Fruit fly (Drosophila melanogaster) whole organism, embryonic: ENCODE data around the gene CG7140.

Source experiments
- Aef1 ChIP-seq: fragments of 200-800 bp; sonication (Bioruptor generic); IDR thresholded peaks from 3 replicates; pipeline ENCODE4 v1.3.6; 2022; ENCODE audit warnings: missing biosample characterization, missing genetic modification characterization
- CG10462 ChIP-seq: fragments of 200-800 bp; sonication (Bioruptor generic); optimal IDR thresholded peaks from 2 replicates; lab custom pipeline; 2016; ENCODE audit warnings: missing biosample characterization, missing genetic modification characterization
- CG11696 ChIP-seq: fragments of 200-800 bp; sonication (Bioruptor generic); IDR thresholded peaks from 2 replicates; pipeline ENCODE4 v1.3.6; 2022; ENCODE audit warnings: missing biosample characterization, missing genetic modification characterization
- CG12744 ChIP-seq: fragments of 200-800 bp; sonication (Bioruptor generic); optimal IDR thresholded peaks from 2 replicates; lab custom pipeline; 2016; ENCODE audit warnings: missing biosample characterization, missing genetic modification characterization
- CG15514 ChIP-seq: fragments of 200-800 bp; sonication (Bioruptor generic); optimal IDR thresholded peaks from 3 replicates; lab custom pipeline; 2017; ENCODE audit warnings: missing biosample characterization, missing genetic modification characterization, mild to moderate bottlenecking, moderate library complexity, missing genetic modification reagents
- CG15696 ChIP-seq: fragments of 200-800 bp; sonication (Bioruptor generic); optimal IDR thresholded peaks from 2 replicates; lab custom pipeline; 2019; ENCODE audit warnings: missing biosample characterization, mild to moderate bottlenecking, missing genetic modification characterization, moderate library complexity
- CG17802 ChIP-seq: fragments of 200-800 bp; sonication (Bioruptor generic); optimal IDR thresholded peaks from 2 replicates; lab custom pipeline; 2018; ENCODE audit warnings: missing biosample characterization, mild to moderate bottlenecking, missing genetic modification characterization, moderate library complexity
- CG18599 ChIP-seq: fragments of 200-800 bp; sonication (Bioruptor generic); optimal IDR thresholded peaks from 3 replicates; lab custom pipeline; 2017; ENCODE audit warnings: missing biosample characterization, missing genetic modification characterization, mild to moderate bottlenecking, moderate library complexity, missing genetic modification reagents
- CG32532 ChIP-seq: fragments of 200-800 bp; sonication (Bioruptor generic); IDR thresholded peaks from 2 replicates; pipeline ENCODE4 v1.3.6; 2022; ENCODE audit warnings: missing biosample characterization, missing genetic modification characterization
- CG3995 ChIP-seq: fragments of 200-800 bp; sonication (Bioruptor generic); optimal IDR thresholded peaks from 3 replicates; lab custom pipeline; 2016; ENCODE audit warnings: missing biosample characterization, missing genetic modification characterization
- CG4328 ChIP-seq: fragments of 200-800 bp; sonication (Bioruptor generic); optimal IDR thresholded peaks from 3 replicates; lab custom pipeline; 2017; ENCODE audit warnings: missing biosample characterization, missing genetic modification reagents, missing genetic modification characterization
- CG4617 ChIP-seq: fragments of 200-800 bp; sonication (Bioruptor generic); optimal IDR thresholded peaks from 3 replicates; lab custom pipeline; 2016; ENCODE audit warnings: missing biosample characterization, missing genetic modification characterization, borderline replicate concordance
- CG6272 ChIP-seq: fragments of 200-800 bp; sonication (Bioruptor generic); IDR thresholded peaks from 2 replicates; pipeline ENCODE4 v1.3.6; 2022; ENCODE audit warnings: missing biosample characterization, missing genetic modification characterization
- CG8924 ChIP-seq: fragments of 200-800 bp; optimal IDR thresholded peaks from 3 replicates; lab custom pipeline; 2019; ENCODE audit warnings: missing biosample characterization, mild to moderate bottlenecking, missing genetic modification characterization, moderate library complexity
- CG9437 ChIP-seq: fragments of 200-800 bp; sonication (Bioruptor generic); optimal IDR thresholded peaks from 2 replicates; lab custom pipeline; 2018; ENCODE audit warnings: missing biosample characterization, mild to moderate bottlenecking, missing genetic modification characterization
- CG9797 ChIP-seq: fragments of 200-800 bp; sonication (Bioruptor generic); optimal IDR thresholded peaks from 3 replicates; lab custom pipeline; 2018; ENCODE audit warnings: missing biosample characterization, mild to moderate bottlenecking, missing genetic modification characterization
- CoRest ChIP-seq: fragments of 200-800 bp; sonication (Bioruptor generic); optimal IDR thresholded peaks from 3 replicates; lab custom pipeline; 2018; ENCODE audit warnings: missing biosample characterization, mild to moderate bottlenecking, missing genetic modification characterization, moderate library complexity
- Dll ChIP-seq: fragments of 200-800 bp; sonication (Bioruptor generic); IDR thresholded peaks from 4 replicates; pipeline ENCODE4 v1.3.6; 2022; ENCODE audit warnings: missing biosample characterization, missing genetic modification characterization; ENCODE audit not compliant: partially characterized antibody
- ERR ChIP-seq: fragments of 200-800 bp; sonication (Bioruptor generic); optimal IDR thresholded peaks from 2 replicates; lab custom pipeline; 2016; ENCODE audit warnings: missing biosample characterization, missing genetic modification characterization
- Ets97D ChIP-seq: fragments of 200-800 bp; sonication (Bioruptor generic); optimal IDR thresholded peaks from 3 replicates; lab custom pipeline; 2016; ENCODE audit warnings: missing biosample characterization, missing genetic modification characterization
- GATAe ChIP-seq: fragments of 200-800 bp; sonication (Bioruptor generic); conservative IDR thresholded peaks from 2 replicates; pipeline ENCODE4 v1.3.6; 2022; ENCODE audit warnings: missing biosample characterization, missing genetic modification characterization
- HLH4C ChIP-seq: fragments of 200-800 bp; sonication (Bioruptor generic); IDR thresholded peaks from 3 replicates; pipeline ENCODE4 v1.3.6; 2022; ENCODE audit warnings: missing biosample characterization, missing genetic modification characterization; ENCODE audit not compliant: partially characterized antibody
- Hmr ChIP-seq: fragments of 200-800 bp; sonication (Bioruptor generic); optimal IDR thresholded peaks from 3 replicates; lab custom pipeline; 2017; ENCODE audit warnings: mild to moderate bottlenecking, missing biosample characterization, missing genetic modification reagents, missing genetic modification characterization
- MBD-R2 ChIP-seq: fragments of 200-800 bp; sonication (Bioruptor generic); IDR thresholded peaks from 2 replicates; pipeline ENCODE4 v1.3.6; 2022; ENCODE audit warnings: missing biosample characterization, missing genetic modification characterization
- MESR4 ChIP-seq: fragments of 200-800 bp; sonication (Bioruptor generic); optimal IDR thresholded peaks from 2 replicates; lab custom pipeline; 2018; ENCODE audit warnings: missing biosample characterization, mild to moderate bottlenecking, missing genetic modification characterization, moderate library complexity
- Max ChIP-seq: fragments of 200-800 bp; sonication (Bioruptor generic); optimal IDR thresholded peaks from 2 replicates; lab custom pipeline; 2016; ENCODE audit warnings: missing biosample characterization, mild to moderate bottlenecking, missing genetic modification characterization
- Meics ChIP-seq: fragments of 200-800 bp; sonication (Bioruptor generic); optimal IDR thresholded peaks from 2 replicates; lab custom pipeline; 2017; ENCODE audit warnings: missing biosample characterization, mild to moderate bottlenecking, missing genetic modification characterization
- Nf-YC ChIP-seq: fragments of 200-800 bp; optimal IDR thresholded peaks from 3 replicates; lab custom pipeline; 2019; ENCODE audit warnings: missing biosample characterization, mild to moderate bottlenecking, missing genetic modification characterization, moderate library complexity
- Oli ChIP-seq: fragments of 200-800 bp; sonication (Bioruptor generic); optimal IDR thresholded peaks from 2 replicates; lab custom pipeline; 2018; ENCODE audit warnings: missing biosample characterization, mild to moderate bottlenecking, missing genetic modification characterization, moderate library complexity
- Sry-δ ChIP-seq: fragments of 200-800 bp; sonication (Bioruptor generic); optimal IDR thresholded peaks from 2 replicates; lab custom pipeline; 2016; ENCODE audit warnings: missing biosample characterization, missing genetic modification characterization
- caup ChIP-seq: fragments of 200-800 bp; sonication (Bioruptor generic); optimal IDR thresholded peaks from 3 replicates; lab custom pipeline; 2017; ENCODE audit warnings: missing biosample characterization, mild to moderate bottlenecking, missing genetic modification characterization, moderate library complexity; ENCODE audit not compliant: severe bottlenecking
- chinmo ChIP-seq: fragments of 200-800 bp; sonication (Bioruptor generic); IDR thresholded peaks from 4 replicates; pipeline ENCODE4 v1.3.6; 2022; ENCODE audit warnings: missing biosample characterization, missing genetic modification characterization; ENCODE audit not compliant: partially characterized antibody
- danr ChIP-seq: fragments of 200-800 bp; sonication (Bioruptor generic); IDR thresholded peaks from 2 replicates; pipeline ENCODE4 v1.3.6; 2022; ENCODE audit warnings: missing biosample characterization, missing genetic modification characterization
- dati ChIP-seq: fragments of 200-800 bp; sonication (Bioruptor generic); IDR thresholded peaks from 2 replicates; pipeline ENCODE4 v1.3.6; 2022; ENCODE audit warnings: missing biosample characterization, missing genetic modification characterization
- emc ChIP-seq: fragments of 200-800 bp; sonication (Bioruptor generic); optimal IDR thresholded peaks from 2 replicates; lab custom pipeline; 2016; ENCODE audit warnings: missing biosample characterization, missing genetic modification characterization
- grau ChIP-seq: fragments of 200-800 bp; optimal IDR thresholded peaks from 3 replicates; lab custom pipeline; 2019; ENCODE audit warnings: missing biosample characterization, mild to moderate bottlenecking, missing genetic modification characterization, moderate library complexity
- inv ChIP-seq: fragments of 200-800 bp; sonication (Bioruptor generic); IDR thresholded peaks from 2 replicates; pipeline ENCODE4 v1.3.6; 2022; ENCODE audit warnings: missing biosample characterization, missing genetic modification characterization; ENCODE audit not compliant: partially characterized antibody
- nau ChIP-seq: fragments of 200-800 bp; sonication (Bioruptor generic); optimal IDR thresholded peaks from 3 replicates; lab custom pipeline; 2017; ENCODE audit warnings: missing biosample characterization, mild to moderate bottlenecking, missing genetic modification characterization, missing genetic modification reagents
- ranshi ChIP-seq: fragments of 200-800 bp; sonication (Bioruptor generic); IDR thresholded peaks from 2 replicates; pipeline ENCODE4 v1.3.6; 2022; ENCODE audit warnings: missing biosample characterization, missing genetic modification characterization
- row ChIP-seq: fragments of 200-800 bp; sonication (Bioruptor generic); IDR thresholded peaks from 3 replicates; pipeline ENCODE4 v1.3.6; 2022; ENCODE audit warnings: missing biosample characterization, missing genetic modification characterization
- seq ChIP-seq: fragments of 200-800 bp; sonication (Bioruptor generic); IDR thresholded peaks from 2 replicates; pipeline ENCODE4 v1.3.6; 2022; ENCODE audit warnings: missing biosample characterization, missing genetic modification characterization
- sna ChIP-seq: fragments of 200-800 bp; sonication (Bioruptor generic); IDR thresholded peaks from 2 replicates; pipeline ENCODE4 v1.3.6; 2022; ENCODE audit warnings: missing biosample characterization, missing genetic modification characterization; ENCODE audit not compliant: partially characterized antibody
- so ChIP-seq: fragments of 200-800 bp; sonication (Bioruptor generic); IDR thresholded peaks from 3 replicates; pipeline ENCODE4 v1.3.6; 2022; ENCODE audit warnings: missing biosample characterization, missing genetic modification characterization
- stwl ChIP-seq: fragments of 200-800 bp; sonication (Bioruptor generic); optimal IDR thresholded peaks from 3 replicates; lab custom pipeline; 2018; ENCODE audit warnings: missing biosample characterization, mild to moderate bottlenecking, missing genetic modification characterization, moderate library complexity
- tap ChIP-seq: fragments of 200-800 bp; optimal IDR thresholded peaks from 3 replicates; lab custom pipeline; 2019; ENCODE audit warnings: missing biosample characterization, mild to moderate bottlenecking, missing genetic modification characterization, moderate library complexity
- tna ChIP-seq: fragments of 200-800 bp; sonication (Bioruptor generic); IDR thresholded peaks from 2 replicates; pipeline ENCODE4 v1.3.6; 2022; ENCODE audit warnings: missing biosample characterization, missing genetic modification characterization; ENCODE audit not compliant: partially characterized antibody
- unc-4 ChIP-seq: fragments of 200-800 bp; sonication (Bioruptor generic); IDR thresholded peaks from 2 replicates; pipeline ENCODE4 v1.3.6; 2022; ENCODE audit warnings: missing biosample characterization, missing genetic modification characterization; ENCODE audit not compliant: partially characterized antibody
- vfl ChIP-seq: fragments of 200-800 bp; sonication (Bioruptor generic); optimal IDR thresholded peaks from 2 replicates; lab custom pipeline; 2016; ENCODE audit warnings: missing biosample characterization, missing genetic modification characterization
- vnd ChIP-seq: fragments of 200-800 bp; sonication (Bioruptor generic); IDR thresholded peaks from 3 replicates; pipeline ENCODE4 v1.3.6; 2022; ENCODE audit warnings: missing biosample characterization, missing genetic modification characterization; ENCODE audit not compliant: partially characterized antibody

The CG7140 gene

DNA sequence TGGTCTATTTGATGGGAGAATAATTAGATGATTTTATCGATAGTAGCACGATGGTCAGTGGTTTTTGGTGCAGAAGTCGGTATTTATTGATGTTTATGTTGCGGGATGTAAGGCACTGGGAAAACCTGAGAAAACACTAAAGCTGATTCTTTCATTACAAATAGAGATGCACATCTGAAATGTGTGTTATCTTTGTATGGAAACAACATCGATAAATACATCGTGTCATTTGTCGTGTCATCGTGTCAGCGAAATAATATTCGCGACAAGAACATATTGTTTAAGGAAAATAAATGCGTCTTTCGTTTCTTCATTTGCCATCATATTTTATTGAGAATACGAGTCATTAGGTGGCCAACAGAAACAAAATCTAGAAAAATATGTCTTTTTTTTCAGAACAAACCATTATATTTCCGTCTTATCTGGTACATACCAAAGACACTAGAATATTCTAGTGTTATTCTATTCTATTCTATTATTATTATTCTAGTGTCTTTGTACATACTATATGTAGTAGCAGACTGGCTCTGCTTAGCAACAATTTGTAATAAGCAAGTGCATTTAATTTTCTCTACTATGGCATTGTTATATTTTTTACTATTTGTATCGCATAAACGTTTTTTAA is 46.3 kb upstream of the CG7140 start, which contains the start of gene CG7133 (continued):
- no peak for TF ChIP-seq emc
- TF ChIP-seq caup (GFP tag; lab: Kevin White, UChicago): no peak
- no peak for TF ChIP-seq CG12744 (GFP tag; lab: Kevin White, UChicago)
- peak; percentile 4 for TF ChIP-seq CG8924 (tag; lab: Kevin White, UChicago)
- peak; percentile 90 for TF ChIP-seq sna (GFP tag; lab: Robert Waterston, UW)
- no peak for TF ChIP-seq danr (GFP tag; lab: Robert Waterston, UW)
- TF ChIP-seq Ets97D (GFP tag; lab: Kevin White, UChicago): peak; percentile 77
- TF ChIP-seq seq: no peak
- no peak for TF ChIP-seq CG6272 (GFP tag; lab: Robert Waterston, UW)
- TF ChIP-seq MBD-R2 (GFP tag; lab: Robert Waterston, UW): peak; percentile 55
- TF ChIP-seq vnd (GFP tag; lab: Robert Waterston, UW): peak; percentile 88
- TF ChIP-seq Dll (GFP tag; lab: Robert Waterston, UW): peak; percentile 90
- no peak for TF ChIP-seq ranshi
- TF ChIP-seq grau (tag; lab: Kevin White, UChicago): peak; percentile 8
- peak; percentile 7 for TF ChIP-seq Hmr
- peak; percentile 71; the same call in 1 of the 4 replicates for TF ChIP-seq chinmo (GFP tag; lab: Robert Waterston, UW)
- TF ChIP-seq row: peak; percentile 68
- TF ChIP-seq CG3995: peak; percentile 59
- TF ChIP-seq MESR4 (GFP tag; lab: Kevin White, UChicago): peak; percentile 59
- TF ChIP-seq CG4328 (GFP tag; lab: Kevin White, UChicago): no peak
- TF ChIP-seq Oli (tag; lab: Kevin White, UChicago): no peak
- TF ChIP-seq tna: peak; percentile 77
- TF ChIP-seq Sry-δ: peak; percentile 89
- TF ChIP-seq HLH4C (GFP tag; lab: Robert Waterston, UW): peak; percentile 82
- TF ChIP-seq CG15514 (GFP tag; lab: Kevin White, UChicago): peak; percentile 34
- no peak for TF ChIP-seq Max
- peak; percentile 18 for TF ChIP-seq Nf-YC (tag; lab: Kevin White, UChicago)
- no peak for TF ChIP-seq CG15696 (tag; lab: Kevin White, UChicago)
- TF ChIP-seq Aef1: no peak
- TF ChIP-seq unc-4 (GFP tag; lab: Robert Waterston, UW): peak; percentile 84

dm6 chr3L:22072824-22073223 is 44.7 kb upstream of the CG7140 start:
- TF ChIP-seq GATAe (GFP tag; lab: Robert Waterston, UW) (no peak), inv (GFP tag; lab: Robert Waterston, UW) (no peak), CG4617 (GFP tag; lab: Kevin White, UChicago) (no peak), CG10462 (GFP tag; lab: Kevin White, UChicago) (no peak), CG32532 (0 out of 2 replicates have a peak, but pooled peaks have one; percentile 17), CG9437 (no peak), CoRest (tag; lab: Kevin White, UChicago) (no peak), CG9797 (GFP tag; lab: Kevin White, UChicago) (no peak), grau (tag; lab: Kevin White, UChicago) (no peak), Meics (GFP tag; lab: Kevin White, UChicago) (no peak), nau (GFP tag; lab: Kevin White, UChicago) (no peak), so (GFP tag; lab: Robert Waterston, UW) (no peak), CG18599 (GFP tag; lab: Kevin White, UChicago) (no peak), row (0 out of 3 replicates have a peak, but pooled peaks have one; percentile 36), Oli (tag; lab: Kevin White, UChicago) (no peak), CG17802 (tag; lab: Kevin White, UChicago) (peak; percentile 24), CG11696 (peak; percentile 60), stwl (tag; lab: Kevin White, UChicago) (no peak), tap (tag; lab: Kevin White, UChicago) (no peak), ERR (GFP tag; lab: Kevin White, UChicago) (no peak), dati (no peak), danr (GFP tag; lab: Robert Waterston, UW) (no peak), vfl (GFP tag; lab: Kevin White, UChicago) (no peak)
